Fruit fly (Drosophila melanogaster) whole organism, embryonic: Measurements from ENCODE around the gene ckd.

Experiments used
- Atf3 ChIP-seq: fragments of 200-800 bp; sonication (Bioruptor generic); optimal IDR thresholded peaks from 3 replicates; lab custom pipeline; 2016; ENCODE audit warnings: missing biosample characterization, missing genetic modification characterization
- BEAF-32 ChIP-seq: fragments of 200-800 bp; sonication (Bioruptor generic); optimal IDR thresholded peaks from 3 replicates; lab custom pipeline; 2017; ENCODE audit warnings: missing biosample characterization, missing genetic modification characterization, mild to moderate bottlenecking, moderate library complexity, missing genetic modification reagents
- BtbVII ChIP-seq: fragments of 200-800 bp; sonication (Bioruptor generic); optimal IDR thresholded peaks from 3 replicates; lab custom pipeline; 2017; ENCODE audit warnings: missing biosample characterization, mild to moderate bottlenecking, missing genetic modification characterization
- CG10321 ChIP-seq: fragments of 200-800 bp; sonication (Bioruptor generic); IDR thresholded peaks from 2 replicates; pipeline ENCODE4 v1.3.6; 2022; ENCODE audit warnings: missing biosample characterization, missing genetic modification characterization
- CG10654 ChIP-seq: fragments of 200-800 bp; sonication (Bioruptor generic); optimal IDR thresholded peaks from 2 replicates; lab custom pipeline; 2016; ENCODE audit warnings: missing biosample characterization, missing genetic modification characterization
- CG13123 ChIP-seq: fragments of 200-800 bp; sonication (Bioruptor generic); optimal IDR thresholded peaks from 2 replicates; lab custom pipeline; 2016; ENCODE audit warnings: missing biosample characterization, missing genetic modification characterization
- CG15011 ChIP-seq: fragments of 200-800 bp; sonication (Bioruptor generic); optimal IDR thresholded peaks from 3 replicates; lab custom pipeline; 2018; ENCODE audit warnings: missing biosample characterization, mild to moderate bottlenecking, missing genetic modification characterization
- CG34376 ChIP-seq: fragments of 200-800 bp; sonication (Bioruptor generic); optimal IDR thresholded peaks from 2 replicates; lab custom pipeline; 2018; ENCODE audit warnings: missing biosample characterization, mild to moderate bottlenecking, missing genetic modification characterization
- CG3847 ChIP-seq: fragments of 200-800 bp; sonication (Bioruptor generic); IDR thresholded peaks from 2 replicates; pipeline ENCODE4 v1.3.6; 2022; ENCODE audit warnings: missing biosample characterization, missing genetic modification characterization
- CG6683 ChIP-seq: fragments of 200-800 bp; sonication (Bioruptor generic); optimal IDR thresholded peaks from 2 replicates; lab custom pipeline; 2017; ENCODE audit warnings: missing biosample characterization, mild to moderate bottlenecking, missing genetic modification characterization, missing genetic modification reagents
- CG8478 ChIP-seq: fragments of >200 bp; optimal IDR thresholded peaks from 2 replicates; lab custom pipeline; 2018
- CG8944 ChIP-seq: fragments of 200-800 bp; sonication (Bioruptor generic); optimal IDR thresholded peaks from 3 replicates; lab custom pipeline; 2016; ENCODE audit warnings: missing biosample characterization, missing genetic modification characterization
- CG9215 ChIP-seq: fragments of 200-800 bp; sonication (Bioruptor generic); IDR thresholded peaks from 2 replicates; pipeline ENCODE4 v1.3.6; 2022; ENCODE audit warnings: missing biosample characterization, missing genetic modification characterization
- Camta ChIP-seq: fragments of 200-800 bp; sonication (Bioruptor generic); optimal IDR thresholded peaks from 2 replicates; lab custom pipeline; 2016; ENCODE audit warnings: missing biosample characterization, missing genetic modification characterization
- D ChIP-seq, 2 experiments: fragments of 200-800 bp in 1 of 2; fragments of >200 bp in 1 of 2; sonication (Bioruptor generic) in 1 of 2; optimal IDR thresholded peaks; 2 replicates in 1 of 2; 3 replicates in 1 of 2; lab custom pipeline; 2017; ENCODE audit warnings: mild to moderate bottlenecking in 1 of 2, missing biosample characterization in 1 of 2, missing genetic modification characterization in 1 of 2, missing genetic modification reagents in 1 of 2
- Dfd ChIP-seq, 2 experiments: fragments of >200 bp; optimal IDR thresholded peaks; 2 replicates each; lab custom pipeline; 2017; ENCODE audit warnings: missing biosample characterization in 2 of 2, missing genetic modification characterization in 2 of 2
- Fer3 ChIP-seq: fragments of 200-800 bp; sonication (Bioruptor generic); optimal IDR thresholded peaks from 2 replicates; lab custom pipeline; 2018; ENCODE audit warnings: missing biosample characterization, mild to moderate bottlenecking, missing genetic modification characterization, moderate library complexity
- Gsc ChIP-seq: fragments of 200-800 bp; sonication (Bioruptor generic); IDR thresholded peaks from 2 replicates; pipeline ENCODE4 v1.3.6; 2022; ENCODE audit warnings: missing biosample characterization, missing genetic modification characterization
- HmgD ChIP-seq: fragments of 200-800 bp; sonication (Bioruptor generic); optimal IDR thresholded peaks from 3 replicates; lab custom pipeline; 2016; ENCODE audit warnings: missing biosample characterization, missing genetic modification characterization
- Hr3 ChIP-seq: fragments of 200-800 bp; sonication (Bioruptor generic); optimal IDR thresholded peaks from 3 replicates; lab custom pipeline; 2016; ENCODE audit warnings: missing biosample characterization, missing genetic modification characterization
- Hsf ChIP-seq: fragments of 200-800 bp; sonication (Bioruptor generic); optimal IDR thresholded peaks from 3 replicates; lab custom pipeline; 2016; ENCODE audit warnings: missing biosample characterization, missing genetic modification characterization
- Med ChIP-seq: fragments of 200-800 bp; sonication (Bioruptor generic); peaks from one replicate; lab custom pipeline; 2016; ENCODE audit warnings: missing biosample characterization, missing genetic modification characterization, mild to moderate bottlenecking, inconsistent platforms, moderate library complexity
- NC2α ChIP-seq: fragments of 200-800 bp; sonication (Bioruptor generic); optimal IDR thresholded peaks from 2 replicates; lab custom pipeline; 2016; ENCODE audit warnings: missing biosample characterization, missing genetic modification characterization
- Opbp ChIP-seq: fragments of 200-800 bp; sonication (Bioruptor generic); IDR thresholded peaks from 3 replicates; pipeline ENCODE4 v1.3.6; 2022; ENCODE audit warnings: missing biosample characterization, missing genetic modification characterization; ENCODE audit not compliant: partially characterized antibody
- Side ChIP-seq: fragments of 200-800 bp; sonication (Bioruptor generic); optimal IDR thresholded peaks from 2 replicates; lab custom pipeline; 2016; ENCODE audit warnings: missing biosample characterization, missing genetic modification characterization
- Sin3A ChIP-seq: fragments of >200 bp; optimal IDR thresholded peaks from 2 replicates; lab custom pipeline; 2018
- Xbp1 ChIP-seq: fragments of 200-800 bp; sonication (Bioruptor generic); optimal IDR thresholded peaks from 3 replicates; lab custom pipeline; 2016; ENCODE audit warnings: missing biosample characterization, mild to moderate bottlenecking, missing genetic modification characterization
- aop ChIP-seq: fragments of 200-800 bp; sonication (Bioruptor generic); IDR thresholded peaks from 2 replicates; pipeline ENCODE4 v1.3.6; 2022; ENCODE audit warnings: missing biosample characterization, missing genetic modification characterization
- bab2 ChIP-seq: fragments of 200-800 bp; sonication (Bioruptor generic); optimal IDR thresholded peaks from 2 replicates; lab custom pipeline; 2016; ENCODE audit warnings: missing biosample characterization, missing genetic modification characterization
- btn ChIP-seq: fragments of 200-800 bp; sonication (Bioruptor generic); optimal IDR thresholded peaks from 2 replicates; lab custom pipeline; 2016; ENCODE audit warnings: missing biosample characterization, missing genetic modification characterization
- chm ChIP-seq: fragments of 200-800 bp; sonication (Bioruptor generic); IDR thresholded peaks from 2 replicates; pipeline ENCODE4 v1.3.6; 2022; ENCODE audit warnings: missing biosample characterization, missing genetic modification characterization
- ci ChIP-seq: fragments of 200-800 bp; sonication (Bioruptor generic); IDR thresholded peaks from 3 replicates; pipeline ENCODE4 v1.3.6; 2022; ENCODE audit warnings: missing biosample characterization, missing genetic modification characterization
- fd3F ChIP-seq: fragments of 200-800 bp; sonication (Bioruptor generic); optimal IDR thresholded peaks from 2 replicates; lab custom pipeline; 2018; ENCODE audit warnings: missing biosample characterization, mild to moderate bottlenecking, missing genetic modification characterization, moderate library complexity
- fd96Cb ChIP-seq: fragments of 200-800 bp; sonication (Bioruptor generic); optimal IDR thresholded peaks from 2 replicates; lab custom pipeline; 2018; ENCODE audit warnings: missing biosample characterization, mild to moderate bottlenecking, missing genetic modification characterization, moderate library complexity
- gcm ChIP-seq: fragments of 200-800 bp; sonication (Bioruptor generic); optimal IDR thresholded peaks from 2 replicates; lab custom pipeline; 2019; ENCODE audit warnings: missing biosample characterization, mild to moderate bottlenecking, missing genetic modification characterization, moderate library complexity
- gcm2 ChIP-seq: fragments of 200-800 bp; sonication (Bioruptor generic); optimal IDR thresholded peaks from 2 replicates; lab custom pipeline; 2016; ENCODE audit warnings: missing biosample characterization, missing genetic modification characterization
- hbn ChIP-seq: fragments of 200-800 bp; sonication (Bioruptor generic); IDR thresholded peaks from 2 replicates; pipeline ENCODE4 v1.3.6; 2022; ENCODE audit warnings: missing biosample characterization, missing genetic modification characterization; ENCODE audit not compliant: partially characterized antibody
- her ChIP-seq: fragments of 200-800 bp; sonication (Bioruptor generic); optimal IDR thresholded peaks from 2 replicates; lab custom pipeline; 2016; ENCODE audit warnings: missing biosample characterization, missing genetic modification characterization
- lola ChIP-seq, 3 experiments: fragments of >200 bp in 2 of 3; fragments of 200-800 bp in 1 of 3; sonication (Bioruptor generic) in 1 of 3; optimal IDR thresholded peaks; 2 replicates each; lab custom pipeline; 2017 to 2019; ENCODE audit warnings: missing biosample characterization in 3 of 3, missing genetic modification characterization in 3 of 3, mild to moderate bottlenecking in 1 of 3, moderate library complexity in 1 of 3
- mam ChIP-seq: fragments of 200-800 bp; sonication (Bioruptor generic); optimal IDR thresholded peaks from 3 replicates; lab custom pipeline; 2016; ENCODE audit warnings: missing biosample characterization, missing genetic modification characterization
- nerfin-1 ChIP-seq: fragments of 200-800 bp; sonication (Bioruptor generic); optimal IDR thresholded peaks from 3 replicates; lab custom pipeline; 2019; ENCODE audit warnings: missing biosample characterization, mild to moderate bottlenecking, missing genetic modification characterization, moderate library complexity
- otp ChIP-seq: fragments of 200-800 bp; sonication (Bioruptor generic); IDR thresholded peaks from 3 replicates; pipeline ENCODE4, ENCODE4 v1.3.6; 2022; ENCODE audit warnings: missing biosample characterization, missing genetic modification characterization
- pho ChIP-seq: fragments of 200-800 bp; sonication (Bioruptor generic); optimal IDR thresholded peaks from 2 replicates; lab custom pipeline; 2016; ENCODE audit warnings: missing biosample characterization, missing genetic modification characterization
- phol ChIP-seq: fragments of 200-800 bp; sonication (Bioruptor generic); optimal IDR thresholded peaks from 3 replicates; lab custom pipeline; 2018; ENCODE audit warnings: missing biosample characterization, mild to moderate bottlenecking, missing genetic modification characterization, moderate library complexity
- pita ChIP-seq: fragments of 200-800 bp; sonication (Bioruptor generic); optimal IDR thresholded peaks from 2 replicates; lab custom pipeline; 2017; ENCODE audit warnings: missing biosample characterization, mild to moderate bottlenecking, missing genetic modification characterization
- ranshi ChIP-seq: fragments of 200-800 bp; sonication (Bioruptor generic); IDR thresholded peaks from 2 replicates; pipeline ENCODE4 v1.3.6; 2022; ENCODE audit warnings: missing biosample characterization, missing genetic modification characterization
- scrt ChIP-seq: fragments of 200-800 bp; sonication (Bioruptor generic); optimal IDR thresholded peaks from 2 replicates; lab custom pipeline; 2018; ENCODE audit warnings: missing biosample characterization, mild to moderate bottlenecking, missing genetic modification characterization, moderate library complexity
- stwl ChIP-seq: fragments of 200-800 bp; sonication (Bioruptor generic); optimal IDR thresholded peaks from 3 replicates; lab custom pipeline; 2018; ENCODE audit warnings: missing biosample characterization, mild to moderate bottlenecking, missing genetic modification characterization, moderate library complexity
- sug ChIP-seq: fragments of 200-800 bp; optimal IDR thresholded peaks from 2 replicates; lab custom pipeline; 2019; ENCODE audit warnings: missing biosample characterization, mild to moderate bottlenecking, missing genetic modification characterization, moderate library complexity
- ttk ChIP-seq: fragments of 200-800 bp; sonication (Bioruptor generic); IDR thresholded peaks from 2 replicates; pipeline ENCODE4 v2.1.2; 2022; ENCODE audit warnings: missing biosample characterization, missing genetic modification characterization
- tup ChIP-seq: fragments of 200-800 bp; sonication (Bioruptor generic); optimal IDR thresholded peaks from 2 replicates; lab custom pipeline; 2016; ENCODE audit warnings: missing biosample characterization, mild to moderate bottlenecking, missing genetic modification characterization, moderate library complexity
- wek ChIP-seq: fragments of 200-800 bp; sonication (Bioruptor generic); optimal IDR thresholded peaks from 3 replicates; lab custom pipeline; 2018; ENCODE audit warnings: missing biosample characterization, mild to moderate bottlenecking, missing genetic modification characterization, moderate library complexity

Gene ckd

dm6 chr3L:3300345-3300744, 42.7 kb downstream of the ckd start (continued):
- no peak for TF ChIP-seq Side (GFP tag; lab: Kevin White, UChicago)
- TF ChIP-seq BtbVII, result peak; percentile 46
- no peak for TF ChIP-seq CG8944 (GFP tag; lab: Kevin White, UChicago)
- peak; percentile 75 for TF ChIP-seq bab2
- peak; percentile 71 for TF ChIP-seq fd96Cb (tag; lab: Kevin White, UChicago)
- no peak for TF ChIP-seq Sin3A (lab: Kevin White, UChicago)
- TF ChIP-seq aop (GFP tag; lab: Robert Waterston, UW), result no peak
- no peak for TF ChIP-seq stwl (tag; lab: Kevin White, UChicago)
- TF ChIP-seq pita (GFP tag; lab: Kevin White, UChicago), result no peak
- no peak for TF ChIP-seq sug
- TF ChIP-seq CG10321 (GFP tag; lab: Robert Waterston, UW), result no peak
- TF ChIP-seq ttk (GFP tag; lab: Robert Waterston, UW), result peak; percentile 73
- TF ChIP-seq nerfin-1 (tag; lab: Kevin White, UChicago), result peak; percentile 50
- TF ChIP-seq Opbp (GFP tag; lab: Robert Waterston, UW), result no peak
- no peak for TF ChIP-seq HmgD
- peak; percentile 23 for TF ChIP-seq scrt (GFP tag; lab: Kevin White, UChicago)
- no peak for TF ChIP-seq CG15011 (GFP tag; lab: Kevin White, UChicago)
- TF ChIP-seq Xbp1 (GFP tag; lab: Kevin White, UChicago), result peak; percentile 49
- peak; percentile 45 for TF ChIP-seq Hr3
- no peak for TF ChIP-seq Dfd (GFP tag; optimal IDR thresholded peaks at IDR 0.05; lab: Kevin White, UChicago)
- no peak for TF ChIP-seq Atf3
- no peak for TF ChIP-seq BEAF-32 (GFP tag; lab: Kevin White, UChicago)
- TF ChIP-seq gcm2 (GFP tag; lab: Kevin White, UChicago), result no peak
- peak; percentile 54 for TF ChIP-seq mam (GFP tag; lab: Kevin White, UChicago)
- no peak for TF ChIP-seq CG8478
- TF ChIP-seq tup (GFP tag; lab: Kevin White, UChicago), result no peak
- peak; percentile 50 for TF ChIP-seq CG3847 (GFP tag; lab: Robert Waterston, UW)
- peak; percentile 46 for TF ChIP-seq Hsf (GFP tag; lab: Kevin White, UChicago)
- TF ChIP-seq hbn (GFP tag; lab: Robert Waterston, UW), result no peak
- TF ChIP-seq btn (GFP tag; lab: Kevin White, UChicago), result peak; percentile 63
- no peak for TF ChIP-seq pho (GFP tag; lab: Kevin White, UChicago)
- peak; percentile 61 for TF ChIP-seq gcm (GFP tag; lab: Kevin White, UChicago)
- TF ChIP-seq otp, result peak; percentile 62; the same call in 2 of the 3 replicates
- TF ChIP-seq phol (tag; lab: Kevin White, UChicago), result peak; percentile 70
- TF ChIP-seq CG6683 (GFP tag; lab: Kevin White, UChicago), result no peak

- TF ChIP-seq ranshi (GFP tag; lab: Robert Waterston, UW), result peak; percentile 94
- TF ChIP-seq Gsc, result peak; percentile 58; the same call in 1 of the 2 replicates
- peak; percentile 88 for TF ChIP-seq her (GFP tag; lab: Kevin White, UChicago)
- peak; percentile 84 for TF ChIP-seq NC2α (GFP tag; lab: Kevin White, UChicago)
- no peak for TF ChIP-seq D (optimal IDR thresholded peaks at IDR 0.05; lab: Kevin White, UChicago)
- TF ChIP-seq D (GFP tag; optimal IDR thresholded peaks at IDR 0.05; lab: Kevin White, UChicago), result peak; percentile 85
- peak; percentile 93 for TF ChIP-seq Fer3 (tag; lab: Kevin White, UChicago)
- TF ChIP-seq ci, result peak; percentile 94
- peak; percentile 98 for TF ChIP-seq Med (GFP tag; lab: Kevin White, UChicago)
- peak; percentile 89 for TF ChIP-seq Camta
- TF ChIP-seq CG34376 (GFP tag; lab: Kevin White, UChicago), result peak; percentile 87
- TF ChIP-seq chm, result peak; percentile 90
- TF ChIP-seq CG10654 (GFP tag; lab: Kevin White, UChicago), result peak; percentile 81
- peak; percentile 72 for TF ChIP-seq CG13123 (GFP tag; lab: Kevin White, UChicago)
- TF ChIP-seq wek (GFP tag; lab: Kevin White, UChicago), result peak; percentile 33
- peak; percentile 92 for TF ChIP-seq fd3F (GFP tag; lab: Kevin White, UChicago)
- peak in 1 of 3 experiments; percentile 83 for TF ChIP-seq lola (GFP tag; optimal IDR thresholded peaks at IDR 0.05; lab: Kevin White, UChicago)
- peak; percentile 69 for TF ChIP-seq CG9215 (GFP tag; lab: Robert Waterston, UW)
Observed at dm6 chr3L:3301171-3301738, 43.6 kb downstream of the ckd start.
